Fruit fly (Drosophila melanogaster): ENCODE data around the gene Wnt4.

Gene Wnt4

dm6 chr2L:7302727-7303126 is 25.8 kb upstream of the Wnt4 start (continued):
- no peak for TF ChIP-seq cwo (GFP tag; optimal IDR thresholded peaks at IDR 0.05)
- TF ChIP-seq trem (tag; optimal IDR thresholded peaks at IDR 0.05) = no peak
- no peak for TF ChIP-seq Jarid2 (GFP tag; optimal IDR thresholded peaks at IDR 0.05)
- no peak for TF ChIP-seq ash1 (GFP tag; optimal IDR thresholded peaks at IDR 0.05)
- TF ChIP-seq Chrac-16 (GFP tag; optimal IDR thresholded peaks at IDR 0.05) = no peak
- TF ChIP-seq CG1602 (GFP tag; optimal IDR thresholded peaks at IDR 0.05) = no peak
- TF ChIP-seq rib (GFP tag; IDR thresholded peaks at IDR 0.05) = no peak
- peak; percentile 57 for TF ChIP-seq CG2712 (tag; optimal IDR thresholded peaks at IDR 0.05)
- TF ChIP-seq HLH4C (GFP tag; IDR thresholded peaks at IDR 0.05; ENCODE audit: partially characterized antibody) = no peak
- TF ChIP-seq CG30431 (GFP tag; optimal IDR thresholded peaks at IDR 0.05) = no peak
- TF ChIP-seq sna (GFP tag; IDR thresholded peaks at IDR 0.05; ENCODE audit: partially characterized antibody) = no peak
- TF ChIP-seq zen (tag; optimal IDR thresholded peaks at IDR 0.05) = peak; percentile 31
- peak; percentile 30; the same call in 1 of the 3 replicates for TF ChIP-seq row (GFP tag; IDR thresholded peaks at IDR 0.05)
- TF ChIP-seq HmgZ (tag; optimal IDR thresholded peaks at IDR 0.05) = no peak
- TF ChIP-seq CG13287 (GFP tag; IDR thresholded peaks at IDR 0.05; ENCODE audit: partially characterized antibody) = no peak
- TF ChIP-seq CG6254 (GFP tag; optimal IDR thresholded peaks at IDR 0.05) = no peak
- no peak for TF ChIP-seq fd96Cb (tag; optimal IDR thresholded peaks at IDR 0.05)
- TF ChIP-seq danr (GFP tag; IDR thresholded peaks at IDR 0.05) = no peak
- no peak for TF ChIP-seq gcm (GFP tag; optimal IDR thresholded peaks at IDR 0.05)
- TF ChIP-seq CG4360 (GFP tag; IDR thresholded peaks at IDR 0.05) = no peak
- TF ChIP-seq cg (GFP tag; optimal IDR thresholded peaks at IDR 0.05) = no peak
- no peak for TF ChIP-seq fru (optimal IDR thresholded peaks at IDR 0.05)
- TF ChIP-seq CG10267 (tag; optimal IDR thresholded peaks at IDR 0.05) = peak; percentile 37
- TF ChIP-seq Abd-B (GFP tag; optimal IDR thresholded peaks at IDR 0.05) = no peak
- no peak for TF ChIP-seq caup (GFP tag; optimal IDR thresholded peaks at IDR 0.05; ENCODE audit: severe bottlenecking)
- TF ChIP-seq ranshi (GFP tag; IDR thresholded peaks at IDR 0.05) = no peak
- no peak for TF ChIP-seq Meics (GFP tag; optimal IDR thresholded peaks at IDR 0.05)
- no peak for TF ChIP-seq Atf3 (GFP tag; optimal IDR thresholded peaks at IDR 0.05)
- TF ChIP-seq scrt (GFP tag; optimal IDR thresholded peaks at IDR 0.05) = no peak
- TF ChIP-seq Mes4 (GFP tag; optimal IDR thresholded peaks at IDR 0.05) = no peak
- TF ChIP-seq CG33557 (GFP tag; optimal IDR thresholded peaks at IDR 0.05) = peak; percentile 3
- no peak for TF ChIP-seq Hr78 (GFP tag; optimal IDR thresholded peaks at IDR 0.05)
- no peak for TF ChIP-seq CG4707 (GFP tag; optimal IDR thresholded peaks at IDR 0.05)
- TF ChIP-seq Scr (GFP tag; IDR thresholded peaks at IDR 0.05; ENCODE audit: partially characterized antibody) = no peak
- TF ChIP-seq tll (GFP tag; optimal IDR thresholded peaks at IDR 0.05) = no peak
- TF ChIP-seq abd-A (tag; optimal IDR thresholded peaks at IDR 0.05) = no peak
- no peak for TF ChIP-seq sc (optimal IDR thresholded peaks at IDR 0.05)
- TF ChIP-seq sc (GFP tag; optimal IDR thresholded peaks at IDR 0.05) = no peak
- TF ChIP-seq CG17328 (GFP tag; IDR thresholded peaks at IDR 0.05) = 0 out of 2 replicates have a peak, but pooled peaks have one; percentile 35
- no peak for TF ChIP-seq Usf (GFP tag; optimal IDR thresholded peaks at IDR 0.05)
- no peak for TF ChIP-seq Nf-YB (GFP tag; optimal IDR thresholded peaks at IDR 0.05)
- no peak for TF ChIP-seq klu (GFP tag; IDR thresholded peaks at IDR 0.05)
- TF ChIP-seq dmrt11E (tag; optimal IDR thresholded peaks at IDR 0.05) = peak; percentile 66
- TF ChIP-seq Nf-YC (tag; optimal IDR thresholded peaks at IDR 0.05) = no peak
- no peak for TF ChIP-seq vnd (GFP tag; IDR thresholded peaks at IDR 0.05; ENCODE audit: partially characterized antibody)
- TF ChIP-seq CG17802 (tag; optimal IDR thresholded peaks at IDR 0.05) = no peak
- no peak for TF ChIP-seq pum (GFP tag; optimal IDR thresholded peaks at IDR 0.05)
- no peak for TF ChIP-seq gfzf (GFP tag; optimal IDR thresholded peaks at IDR 0.05)
- no peak for TF ChIP-seq phol (tag; optimal IDR thresholded peaks at IDR 0.05)
- TF ChIP-seq CG43689 (GFP tag; IDR thresholded peaks at IDR 0.05) = no peak

Data from whole organism, embryonic.